Worm (Caenorhabditis elegans) whole organism, young adult: ENCODE results near the gene sru-42.

Experiments used
- B0019.2 ChIP-seq: fragments of 200-800 bp; sonication (Bioruptor generic); conservative IDR thresholded peaks from 2 replicates; pipeline ENCODE4 v1.3.6; 2022; ENCODE audit warnings: missing genetic modification reagents, missing genetic modification characterization, missing compliant biosample characterization
- B0261.1 ChIP-seq: sonication (generic microtip); optimal IDR thresholded peaks from 2 replicates; lab custom pipeline; 2016; ENCODE audit warnings: mild to moderate bottlenecking, missing genetic modification characterization, moderate library complexity, missing compliant biosample characterization
- B0336.3 ChIP-seq: fragments of 200-800 bp; sonication (Bioruptor generic); IDR thresholded peaks from 2 replicates; pipeline ENCODE4 v1.3.6; 2022; ENCODE audit warnings: missing genetic modification characterization, missing compliant biosample characterization
- D2030.7 ChIP-seq: fragments of 200-800 bp; sonication (Bioruptor generic); IDR thresholded peaks from 2 replicates; pipeline ENCODE4 v1.3.6; 2022; ENCODE audit warnings: missing genetic modification reagents, missing genetic modification characterization, missing compliant biosample characterization
- F23B12.7 ChIP-seq: sonication (generic microtip); optimal IDR thresholded peaks from 2 replicates; lab custom pipeline; 2017; ENCODE audit warnings: missing genetic modification characterization, mild to moderate bottlenecking, missing compliant biosample characterization, antibody characterized with exemption, moderate library complexity; ENCODE audit not compliant: insufficient read depth
- F33H1.4 ChIP-seq: fragments of 200-800 bp; sonication (Bioruptor generic); IDR thresholded peaks from 2 replicates; pipeline ENCODE4 v1.3.6; 2022; ENCODE audit warnings: missing genetic modification reagents, missing genetic modification characterization, missing compliant biosample characterization
- F57A8.1 ChIP-seq: fragments of 200-800 bp; sonication (Bioruptor generic); optimal IDR thresholded peaks from 2 replicates; lab custom pipeline; 2018; ENCODE audit warnings: mild to moderate bottlenecking, missing genetic modification characterization, moderate library complexity, missing compliant biosample characterization
- F57C9.4 ChIP-seq: sonication (generic microtip); optimal IDR thresholded peaks from 2 replicates; lab custom pipeline; 2017; ENCODE audit warnings: mild to moderate bottlenecking, missing genetic modification characterization, missing compliant biosample characterization
- T26A5.8 ChIP-seq: sonication (generic microtip); optimal IDR thresholded peaks from 2 replicates; lab custom pipeline; 2016; ENCODE audit warnings: missing genetic modification characterization, missing compliant biosample characterization
- Y53F4B.3 ChIP-seq: fragments of 200-800 bp; sonication (Bioruptor generic); IDR thresholded peaks from 2 replicates; pipeline ENCODE4 v1.3.6; 2022; ENCODE audit warnings: missing genetic modification reagents, missing genetic modification characterization, missing compliant biosample characterization
- Y56A3A.18 ChIP-seq: fragments of 200-800 bp; sonication (Bioruptor generic); IDR thresholded peaks from 2 replicates; pipeline ENCODE4 v1.3.6; 2022; ENCODE audit warnings: missing genetic modification reagents, missing genetic modification characterization, missing compliant biosample characterization
- Y79H2A.3 ChIP-seq: fragments of 200-800 bp; sonication (Bioruptor generic); conservative IDR thresholded peaks from 2 replicates; pipeline ENCODE4 v1.3.6; 2022; ENCODE audit warnings: missing genetic modification reagents, missing genetic modification characterization, missing compliant biosample characterization
- Y95B8A.8 ChIP-seq: fragments of 200-800 bp; sonication (Bioruptor generic); IDR thresholded peaks from 2 replicates; pipeline ENCODE4 v1.3.6; 2022; ENCODE audit warnings: missing genetic modification reagents, missing genetic modification characterization, missing compliant biosample characterization
- atf-7 ChIP-seq: sonication (generic microtip); optimal IDR thresholded peaks from 2 replicates; lab custom pipeline; 2017; ENCODE audit warnings: mild to moderate bottlenecking, missing genetic modification characterization, missing compliant biosample characterization
- attf-3 ChIP-seq: fragments of 200-800 bp; sonication (Bioruptor generic); conservative IDR thresholded peaks from 2 replicates; pipeline ENCODE4 v1.3.6; 2022; ENCODE audit warnings: missing genetic modification reagents, missing genetic modification characterization, missing compliant biosample characterization
- cebp-2 ChIP-seq: fragments of 200-800 bp; sonication (Bioruptor generic); IDR thresholded peaks from 2 replicates; pipeline ENCODE4 v1.3.6; 2022; ENCODE audit warnings: missing genetic modification characterization, missing compliant biosample characterization
- ceh-100 ChIP-seq: fragments of 200-800 bp; sonication (Bioruptor generic); IDR thresholded peaks from 2 replicates; pipeline ENCODE4 v1.3.6; 2022; ENCODE audit warnings: missing genetic modification reagents, missing genetic modification characterization, missing compliant biosample characterization
- ceh-58 ChIP-seq: fragments of 200-800 bp; sonication (Bioruptor generic); IDR thresholded peaks from 2 replicates; pipeline ENCODE4 v1.3.6; 2022; ENCODE audit warnings: missing genetic modification characterization, missing compliant biosample characterization
- die-1 ChIP-seq: sonication (generic microtip); optimal IDR thresholded peaks from 2 replicates; lab custom pipeline; 2016; ENCODE audit warnings: missing genotype, mild to moderate bottlenecking, missing genetic modification characterization, missing compliant biosample characterization
- dox-1 ChIP-seq: fragments of 200-800 bp; sonication (Bioruptor generic); IDR thresholded peaks from 2 replicates; pipeline ENCODE4 v1.3.6; 2022; ENCODE audit warnings: missing genetic modification reagents, missing genetic modification characterization, missing compliant biosample characterization
- ekl-4 ChIP-seq: fragments of 200-800 bp; sonication (Bioruptor generic); IDR thresholded peaks from 2 replicates; pipeline ENCODE4 v1.3.6; 2022; ENCODE audit warnings: missing genetic modification reagents, missing genetic modification characterization, missing compliant biosample characterization
- fkh-3 ChIP-seq: sonication (generic microtip); optimal IDR thresholded peaks from 2 replicates; lab custom pipeline; 2016; ENCODE audit warnings: mild to moderate bottlenecking, missing genetic modification characterization, missing compliant biosample characterization
- hmg-1.2 ChIP-seq: fragments of 200-800 bp; sonication (Bioruptor generic); IDR thresholded peaks from 2 replicates; pipeline ENCODE4 v1.3.6; 2022; ENCODE audit warnings: missing genetic modification reagents, missing genetic modification characterization, missing compliant biosample characterization
- hmg-20 ChIP-seq: fragments of 200-800 bp; sonication (Bioruptor generic); IDR thresholded peaks from 2 replicates; pipeline ENCODE4 v1.3.6; 2022; ENCODE audit warnings: missing genetic modification reagents, missing genetic modification characterization, missing compliant biosample characterization
- let-526 ChIP-seq: fragments of 200-800 bp; sonication (Bioruptor generic); IDR thresholded peaks from 2 replicates; pipeline ENCODE4 v1.3.6; 2022; ENCODE audit warnings: missing genetic modification reagents, missing genetic modification characterization, missing compliant biosample characterization
- lsl-1 ChIP-seq: fragments of 200-800 bp; sonication (Bioruptor generic); optimal IDR thresholded peaks from 2 replicates; lab custom pipeline; 2018; ENCODE audit warnings: mild to moderate bottlenecking, missing genetic modification characterization, moderate library complexity, missing compliant biosample characterization
- lsy-27 ChIP-seq: sonication (generic microtip); optimal IDR thresholded peaks from 2 replicates; lab custom pipeline; 2017; ENCODE audit warnings: missing genetic modification characterization, mild to moderate bottlenecking, missing compliant biosample characterization, antibody characterized with exemption, missing genotype, borderline replicate concordance; ENCODE audit not compliant: insufficient read depth
- madf-8 ChIP-seq: fragments of 200-800 bp; sonication (Bioruptor generic); conservative IDR thresholded peaks from 2 replicates; pipeline ENCODE4 v1.3.6; 2022; ENCODE audit warnings: missing genetic modification reagents, missing genetic modification characterization, missing compliant biosample characterization
- mel-28 ChIP-seq: sonication (generic microtip); optimal IDR thresholded peaks from 2 replicates; lab custom pipeline; 2016; ENCODE audit warnings: borderline replicate concordance, mild to moderate bottlenecking, missing genetic modification characterization, missing compliant biosample characterization
- nhr-179 ChIP-seq: sonication (generic microtip); optimal IDR thresholded peaks from 2 replicates; lab custom pipeline; 2016; ENCODE audit warnings: mild to moderate bottlenecking, missing genetic modification characterization, missing compliant biosample characterization
- nhr-27 ChIP-seq: fragments of 200-800 bp; sonication (Bioruptor generic); optimal IDR thresholded peaks from 2 replicates; lab custom pipeline; 2018; ENCODE audit warnings: mild to moderate bottlenecking, missing genetic modification characterization, moderate library complexity, missing compliant biosample characterization
- tbp1 ChIP-seq: fragments of 200-800 bp; sonication (Bioruptor generic); optimal IDR thresholded peaks from 2 replicates; lab custom pipeline; 2018; ENCODE audit warnings: mild to moderate bottlenecking, missing genetic modification characterization, missing compliant biosample characterization
- unc-130 ChIP-seq: sonication (generic microtip); optimal IDR thresholded peaks from 2 replicates; lab custom pipeline; 2016; ENCODE audit warnings: missing genetic modification reagents, missing genetic modification characterization, missing compliant biosample characterization

sru-42 gene

ce11 chrV:15687660-15688059, 37.4 kb downstream of the sru-42 start, which contains the start of gene nhr-197:
nhr-197 (plus strand) TSS chrV:15687960.
- TF ChIP-seq madf-8 (GFP tag; lab: Robert Waterston, UW) (no peak), D2030.7 (GFP tag; lab: Robert Waterston, UW) (no peak), mel-28 (tag; lab: Kevin White, UChicago) (no peak), lsl-1 (GFP tag; lab: Kevin White, UChicago) (no peak), tbp1 (GFP tag; lab: Kevin White, UChicago) (no peak), fkh-3 (tag; lab: Kevin White, UChicago) (no peak), F33H1.4 (GFP tag; lab: Robert Waterston, UW) (no peak), nhr-27 (tag; lab: Kevin White, UChicago) (no peak), atf-7 (tag; lab: Kevin White, UChicago) (no peak), F57C9.4 (tag; lab: Kevin White, UChicago) (no peak), T26A5.8 (tag; lab: Kevin White, UChicago) (no peak)

DNA sequence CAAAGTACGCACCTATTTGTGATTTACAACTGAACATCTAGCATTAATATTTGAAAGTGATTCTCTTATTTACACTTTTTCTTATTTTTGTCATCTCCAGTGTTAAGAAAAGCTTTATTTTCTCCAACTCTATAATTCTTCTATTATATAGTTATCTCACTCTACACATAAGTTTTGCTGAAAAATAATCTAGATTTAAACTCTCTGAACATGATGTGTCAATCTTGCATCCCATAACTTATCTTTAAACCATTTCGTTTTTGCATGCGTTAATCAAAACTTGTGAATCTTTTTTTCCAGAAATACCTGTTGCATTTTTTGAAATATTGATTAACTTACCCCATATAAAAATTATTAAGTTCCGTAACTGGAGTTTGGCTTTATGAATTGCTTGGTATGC, 39.7 kb downstream of the sru-42 start, which contains the start of gene nhr-268:
Gene nhr-268 (plus strand): TSS at position 301 of the 400 bp plus-strand sequence.
- TF ChIP-seq B0336.3: no peak
- TF ChIP-seq unc-130 (GFP tag; lab: Kevin White, UChicago): no peak
- TF ChIP-seq nhr-179 (tag; lab: Kevin White, UChicago): no peak
- TF ChIP-seq Y95B8A.8 (GFP tag; lab: Robert Waterston, UW): no peak
- TF ChIP-seq, all 124 proteins: peak for 0

DNA sequence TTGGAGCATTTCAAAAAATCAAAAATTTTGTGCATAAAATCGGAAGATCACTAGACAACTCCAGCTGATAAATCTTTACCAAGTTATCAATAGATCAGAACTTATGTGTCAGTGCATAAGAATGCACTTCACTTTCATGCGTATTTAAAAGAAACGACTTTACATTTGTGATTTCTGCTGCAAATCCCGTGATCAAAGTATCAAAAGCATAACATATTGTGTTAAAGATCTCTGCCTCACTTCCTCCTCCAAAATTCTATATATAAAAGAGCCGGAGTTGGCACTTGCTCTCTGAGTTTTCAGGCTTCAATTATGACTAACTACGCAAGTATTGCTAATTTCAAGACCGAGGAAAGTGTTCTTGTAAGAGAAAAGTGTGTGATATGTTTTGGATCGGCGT, 43.4 kb downstream of the sru-42 start, which contains the start of gene nhr-198:
Gene nhr-198 (plus strand): TSS at position 313 of the 400 bp plus-strand sequence.
- TF ChIP-seq Y79H2A.3 (GFP tag; lab: Robert Waterston, UW): no peak
- no peak for TF ChIP-seq F23B12.7 (tag; lab: Kevin White, UChicago)
- no peak for TF ChIP-seq T26A5.8 (tag; lab: Kevin White, UChicago)
- TF ChIP-seq let-526: no peak
- no peak for TF ChIP-seq ceh-58
- no peak for TF ChIP-seq lsy-27 (tag; lab: Kevin White, UChicago)

DNA sequence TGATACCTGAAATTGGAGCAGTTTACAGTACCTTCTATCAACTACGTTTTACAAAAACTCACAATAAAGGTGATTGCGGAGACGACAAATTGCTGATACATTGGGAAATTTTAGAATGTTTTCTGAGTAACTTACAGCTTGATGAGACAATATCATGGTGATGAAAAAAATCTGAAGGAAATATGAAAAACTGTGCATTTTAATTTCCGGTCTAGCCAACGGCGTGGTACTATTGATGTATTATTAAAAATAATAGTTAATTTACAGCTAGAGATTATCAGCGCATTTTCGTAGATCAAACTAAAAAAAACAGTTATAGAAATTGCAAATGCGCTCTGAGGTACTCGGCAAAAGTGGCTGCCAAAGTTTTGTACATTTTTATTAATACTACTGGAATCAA, 47.8 kb downstream of the sru-42 start, which contains the start of gene srx-29:
Gene srx-29 (minus strand): TSS at position 101 of the 400 bp plus-strand sequence.
- no peak for TF ChIP-seq attf-3 (GFP tag; lab: Robert Waterston, UW)
- no peak for TF ChIP-seq F57A8.1 (GFP tag; lab: Kevin White, UChicago)
- no peak for TF ChIP-seq ceh-100 (GFP tag; lab: Robert Waterston, UW)
- TF ChIP-seq hmg-20 (GFP tag; lab: Robert Waterston, UW): no peak
- TF ChIP-seq cebp-2 (GFP tag; lab: Robert Waterston, UW): no peak
- TF ChIP-seq ekl-4: no peak
- TF ChIP-seq hmg-1.2 (GFP tag; lab: Robert Waterston, UW): no peak
- no peak for TF ChIP-seq Y56A3A.18
- TF ChIP-seq B0019.2 (GFP tag; lab: Robert Waterston, UW): no peak
- TF ChIP-seq B0261.1: no peak
- no peak for TF ChIP-seq Y53F4B.3 (GFP tag; lab: Robert Waterston, UW)
- no peak for TF ChIP-seq dox-1 (GFP tag; lab: Robert Waterston, UW)
- no peak for TF ChIP-seq die-1
